Worm (Caenorhabditis elegans) whole organism, L4 larva: ENCODE measurements around the gene fbxb-117.
"Not testable (repeated sequence)": the region's sequence is repeated elsewhere in the genome, so short reads cannot be mapped to it uniquely, and the experiment has no call there.

Experiments used
- D1046.2 ChIP-seq: fragments of 200-800 bp; sonication (Bioruptor generic); IDR thresholded peaks from 2 replicates; pipeline ENCODE4 v1.3.6; 2022; ENCODE audit warnings: missing genetic modification characterization, missing compliant biosample characterization
- Y48G9A.11 ChIP-seq: fragments of 200-800 bp; sonication (Bioruptor generic); IDR thresholded peaks from 2 replicates; pipeline ENCODE4 v1.3.6; 2022; ENCODE audit warnings: missing genetic modification reagents, missing genetic modification characterization, missing compliant biosample characterization
- Y75B8A.6 ChIP-seq: fragments of 200-800 bp; sonication (Bioruptor generic); IDR thresholded peaks from 2 replicates; pipeline ENCODE4 v1.3.6; 2022; ENCODE audit warnings: missing genetic modification reagents, missing genetic modification characterization, missing compliant biosample characterization
- aha-1 ChIP-seq: fragments of 150-350 bp; peaks from one replicate; lab custom pipeline; 2014; ENCODE audit warnings: missing biosample characterization, missing genetic modification characterization
- ceh-20 ChIP-seq: fragments of 200-800 bp; sonication (Bioruptor generic); IDR thresholded peaks from 2 replicates; pipeline ENCODE4 v1.3.6; 2022; ENCODE audit warnings: missing genetic modification reagents, missing genetic modification characterization, missing compliant biosample characterization
- ceh-28 ChIP-seq: fragments of 150-350 bp; optimal IDR thresholded peaks from 2 replicates; lab custom pipeline; 2014; ENCODE audit warnings: missing biosample characterization, missing genetic modification reagents, missing genetic modification characterization
- ceh-44 ChIP-seq: fragments of 200-800 bp; sonication (Bioruptor generic); IDR thresholded peaks from 2 replicates; pipeline ENCODE4 v1.3.6; 2022; ENCODE audit warnings: missing genetic modification reagents, missing genetic modification characterization, missing compliant biosample characterization
- ceh-62 ChIP-seq: sonication (generic microtip); optimal IDR thresholded peaks from 2 replicates; lab custom pipeline; 2017; ENCODE audit warnings: missing biosample characterization, missing genetic modification characterization
- ces-1 ChIP-seq: fragments of 150-350 bp; sonication (generic microtip); optimal IDR thresholded peaks from 4 replicates; lab custom pipeline; 2014; ENCODE audit warnings: missing biosample characterization, missing genetic modification reagents, missing genetic modification characterization
- daf-16 ChIP-seq, 3 experiments: sonication (generic microtip); optimal IDR thresholded peaks; 2 replicates each; lab custom pipeline; 2016 to 2017; ENCODE audit warnings: missing genetic modification characterization in 3 of 3, missing genetic modification reagents in 3 of 3, mild to moderate bottlenecking in 2 of 3, missing compliant biosample characterization in 2 of 3, missing biosample characterization in 1 of 3, moderate library complexity in 1 of 3
- dmd-6 ChIP-seq: fragments of 200-800 bp; sonication (Bioruptor generic); IDR thresholded peaks from 2 replicates; pipeline ENCODE4 v1.3.6; 2022; ENCODE audit warnings: missing genetic modification reagents, missing genetic modification characterization, missing compliant biosample characterization
- dmd-8 ChIP-seq: fragments of 200-800 bp; sonication (Bioruptor generic); IDR thresholded peaks from 2 replicates; pipeline ENCODE4 v1.3.6; 2022; ENCODE audit warnings: missing genetic modification characterization, missing compliant biosample characterization
- dmd-9 ChIP-seq: fragments of 200-800 bp; sonication (Bioruptor generic); IDR thresholded peaks from 2 replicates; pipeline ENCODE4 v1.3.6; 2022; ENCODE audit warnings: missing genetic modification reagents, missing genetic modification characterization, missing compliant biosample characterization
- fkh-10 ChIP-seq: fragments of 150-350 bp; optimal IDR thresholded peaks from 2 replicates; lab custom pipeline; 2014; ENCODE audit warnings: missing biosample characterization, missing genetic modification reagents, missing genetic modification characterization
- lin-15B ChIP-seq: fragments of 150-350 bp; sonication (generic microtip); optimal IDR thresholded peaks from 3 replicates; lab custom pipeline; 2014; ENCODE audit warnings: missing biosample characterization, missing genetic modification characterization
- lsy-2 ChIP-seq, 2 experiments: fragments of 150-350 bp in 1 of 2; sonication (generic microtip) in 1 of 2; optimal IDR thresholded peaks; 2 replicates each; lab custom pipeline; 2014 to 2017; ENCODE audit warnings: missing biosample characterization in 2 of 2, missing genetic modification characterization in 2 of 2
- madf-5 ChIP-seq, 2 experiments: fragments of 200-800 bp; sonication (Bioruptor generic); IDR thresholded peaks; 2 replicates each; pipeline ENCODE4 v1.3.6; 2022; ENCODE audit warnings: missing compliant biosample characterization in 2 of 2, missing genetic modification characterization in 2 of 2
- mdl-1 ChIP-seq, 2 experiments: fragments of 150-350 bp in 1 of 2; sonication (generic microtip) in 1 of 2; optimal IDR thresholded peaks; 2 replicates each; lab custom pipeline; 2014 to 2017; ENCODE audit warnings: missing biosample characterization in 2 of 2, missing genetic modification characterization in 2 of 2
- nhr-48 ChIP-seq: sonication (generic microtip); optimal IDR thresholded peaks from 2 replicates; lab custom pipeline; 2016; ENCODE audit warnings: mild to moderate bottlenecking, missing genetic modification characterization, missing compliant biosample characterization
- php-3 ChIP-seq: fragments of 200-800 bp; sonication (Bioruptor generic); IDR thresholded peaks from 2 replicates; pipeline ENCODE4 v1.3.6; 2022; ENCODE audit warnings: missing genetic modification reagents, missing genetic modification characterization, missing compliant biosample characterization
- pqm-1 ChIP-seq: sonication (generic microtip); optimal IDR thresholded peaks from 2 replicates; lab custom pipeline; 2017; ENCODE audit warnings: missing biosample characterization, missing genetic modification characterization
- rbr-2 ChIP-seq: sonication (generic microtip); optimal IDR thresholded peaks from 2 replicates; lab custom pipeline; 2016; ENCODE audit warnings: missing genotype, missing genetic modification characterization, missing compliant biosample characterization
- set-16 ChIP-seq: fragments of 200-800 bp; sonication (Bioruptor generic); IDR thresholded peaks from 2 replicates; pipeline ENCODE4 v1.3.6; 2022; ENCODE audit warnings: missing genetic modification reagents, missing genetic modification characterization, missing compliant biosample characterization
- unc-62 ChIP-seq, 3 experiments: fragments of 150-350 bp in 1 of 3; sonication (generic microtip); optimal IDR thresholded peaks in 2 of 3; peaks in 1 of 3; 1 replicate in 1 of 3; 2 replicates in 2 of 3; lab custom pipeline; 2014 to 2017; ENCODE audit warnings: missing biosample characterization in 3 of 3, missing genetic modification characterization in 3 of 3, missing genetic modification reagents in 3 of 3, missing genotype in 1 of 3
- zag-1 ChIP-seq: fragments of 150-350 bp; optimal IDR thresholded peaks from 2 replicates; lab custom pipeline; 2014; ENCODE audit warnings: missing biosample characterization, missing genetic modification characterization
- ztf-11 ChIP-seq: fragments of 150-350 bp; optimal IDR thresholded peaks from 2 replicates; lab custom pipeline; 2014; ENCODE audit warnings: missing biosample characterization, missing genetic modification characterization

fbxb-117 gene

ce11 chrV:19308137-19308536 lies 25.7 kb downstream of the fbxb-117 start:
- TF ChIP-seq aha-1, result peak; percentile 45
- TF ChIP-seq Y48G9A.11 (GFP tag; lab: Robert Waterston, UW), result no peak
- peak; percentile 69 for TF ChIP-seq set-16
- TF ChIP-seq, all 104 proteins: peak for 2

ce11 chrV:19309591-19309990 lies 27.2 kb downstream of the fbxb-117 start, which contains the start of gene F55C9.11:
F55C9.11 (minus strand) TSS chrV:19309691.
- TF ChIP-seq unc-62 (GFP tag; optimal IDR thresholded peaks at IDR 0.05 in 1 of 2; lab: Kevin White, UChicago), result peak in 1 of 2 experiments; percentile 62
- TF ChIP-seq unc-62 (tag; optimal IDR thresholded peaks at IDR 0.05; lab: Kevin White, UChicago), result no peak
- TF ChIP-seq lsy-2 (tag; optimal IDR thresholded peaks at IDR 0.05; lab: Kevin White, UChicago), result no peak

- TF ChIP-seq daf-16 (GFP tag; optimal IDR thresholded peaks at IDR 0.05; lab: Kevin White, UChicago) (no peak), daf-16 (tag; optimal IDR thresholded peaks at IDR 0.05; lab: Kevin White, UChicago) (no peak), nhr-48 (no peak), dmd-9 (GFP tag; lab: Robert Waterston, UW) (no peak), ceh-28 (no peak), ceh-44 (no peak), php-3 (no peak), fkh-10 (GFP tag; lab: Kevin White, UChicago) (no peak), Y75B8A.6 (GFP tag; lab: Robert Waterston, UW) (no peak), lin-15B (tag; lab: Kevin White, UChicago) (no peak), madf-5 (GFP tag; IDR thresholded peaks at IDR 0.05; lab: Robert Waterston, UW) (no peak), ztf-11 (tag; lab: Kevin White, UChicago) (no peak)
Observed at ce11 chrV:19311391-19311790, 29.0 kb downstream of the fbxb-117 start, which contains the start of gene C43D7.8. C43D7.8 (minus strand) TSS chrV:19311491.

- TF ChIP-seq mdl-1 (tag; optimal IDR thresholded peaks at IDR 0.05; lab: Kevin White, UChicago), result no peak
- no peak for TF ChIP-seq ceh-62 (tag; lab: Kevin White, UChicago)
- TF ChIP-seq, all 104 proteins: peak for 0
Observed at ce11 chrV:19312975-19313374, 30.6 kb downstream of the fbxb-117 start, which contains the start of gene fbxb-64. fbxb-64 (plus strand) TSS chrV:19313275.

ce11 chrV:19317058-19317457 lies 34.6 kb downstream of the fbxb-117 start, which contains the start of gene srh-208:
srh-208 (plus strand) TSS chrV:19317358.
- not testable (repeated sequence) for TF ChIP-seq dmd-6; D1046.2 (GFP tag; lab: Robert Waterston, UW); rbr-2 (tag; lab: Kevin White, UChicago)

- TF ChIP-seq ces-1 (GFP tag; lab: Kevin White, UChicago) (no peak), dmd-6 (peak; percentile 42; the same call in 1 of the 2 replicates), pqm-1 (peak; percentile 40)
Observed at ce11 chrV:19319460-19319995, 37.1 kb downstream of the fbxb-117 start, which contains the start of gene C43D7.7. C43D7.7 (minus strand) TSS chrV:19319510.

ce11 chrV:19320385-19320784 lies 38.0 kb downstream of the fbxb-117 start, which contains the start of gene sdz-6:
sdz-6 (plus strand) TSS chrV:19320613.
- no peak for TF ChIP-seq ceh-20 (GFP tag; lab: Robert Waterston, UW)
- peak; percentile 8; the same call in 1 of the 2 replicates for TF ChIP-seq dmd-6
- no peak for TF ChIP-seq zag-1
- no peak for TF ChIP-seq dmd-8
- peak in 1 of 2 experiments; percentile 95 for TF ChIP-seq unc-62 (GFP tag; optimal IDR thresholded peaks at IDR 0.05 in 1 of 2; lab: Kevin White, UChicago)
- TF ChIP-seq unc-62 (tag; optimal IDR thresholded peaks at IDR 0.05; lab: Kevin White, UChicago), result no peak
